Worm (Caenorhabditis elegans) whole organism, young adult: ENCODE results near the gene spp-16.

Experiments used
- B0019.2 ChIP-seq: fragments of 200-800 bp; sonication (Bioruptor generic); conservative IDR thresholded peaks from 2 replicates; pipeline ENCODE4 v1.3.6; 2022; ENCODE audit warnings: missing genetic modification reagents, missing genetic modification characterization, missing compliant biosample characterization
- B0035.1 ChIP-seq: sonication (generic microtip); optimal IDR thresholded peaks from 2 replicates; lab custom pipeline; 2016; ENCODE audit warnings: missing genetic modification characterization, mild to moderate bottlenecking, missing compliant biosample characterization, missing genotype, missing genetic modification reagents
- B0336.3 ChIP-seq: fragments of 200-800 bp; sonication (Bioruptor generic); IDR thresholded peaks from 2 replicates; pipeline ENCODE4 v1.3.6; 2022; ENCODE audit warnings: missing genetic modification characterization, missing compliant biosample characterization
- C06A6.2 ChIP-seq: fragments of 200-800 bp; sonication (Bioruptor generic); conservative IDR thresholded peaks from 2 replicates; pipeline ENCODE4 v1.3.6; 2022; ENCODE audit warnings: missing genetic modification characterization, missing compliant biosample characterization
- C17E4.6 ChIP-seq: fragments of 200-800 bp; sonication (Bioruptor generic); IDR thresholded peaks from 2 replicates; pipeline ENCODE4 v1.3.6; 2022; ENCODE audit warnings: missing genetic modification reagents, missing genetic modification characterization, missing compliant biosample characterization
- F22D6.2 ChIP-seq: sonication (generic microtip); optimal IDR thresholded peaks from 2 replicates; lab custom pipeline; 2016; ENCODE audit warnings: mild to moderate bottlenecking, missing genetic modification characterization, missing compliant biosample characterization
- F55B11.4 ChIP-seq: sonication (generic microtip); optimal IDR thresholded peaks from 2 replicates; lab custom pipeline; 2016; ENCODE audit warnings: missing compliant biosample characterization, missing genetic modification characterization, borderline replicate concordance; ENCODE audit not compliant: insufficient read depth
- F57C9.4 ChIP-seq: sonication (generic microtip); optimal IDR thresholded peaks from 2 replicates; lab custom pipeline; 2017; ENCODE audit warnings: mild to moderate bottlenecking, missing genetic modification characterization, missing compliant biosample characterization
- K11D2.4 ChIP-seq: fragments of 200-800 bp; sonication (Bioruptor generic); IDR thresholded peaks from 2 replicates; pipeline ENCODE4 v1.3.6; 2022; ENCODE audit warnings: missing genetic modification reagents, missing genetic modification characterization, missing compliant biosample characterization
- Y53F4B.3 ChIP-seq: fragments of 200-800 bp; sonication (Bioruptor generic); IDR thresholded peaks from 2 replicates; pipeline ENCODE4 v1.3.6; 2022; ENCODE audit warnings: missing genetic modification reagents, missing genetic modification characterization, missing compliant biosample characterization
- Y56A3A.18 ChIP-seq: fragments of 200-800 bp; sonication (Bioruptor generic); IDR thresholded peaks from 2 replicates; pipeline ENCODE4 v1.3.6; 2022; ENCODE audit warnings: missing genetic modification reagents, missing genetic modification characterization, missing compliant biosample characterization
- Y95B8A.8 ChIP-seq: fragments of 200-800 bp; sonication (Bioruptor generic); IDR thresholded peaks from 2 replicates; pipeline ENCODE4 v1.3.6; 2022; ENCODE audit warnings: missing genetic modification reagents, missing genetic modification characterization, missing compliant biosample characterization
- akir-1 ChIP-seq: fragments of 200-800 bp; sonication (Bioruptor generic); optimal IDR thresholded peaks from 2 replicates; lab custom pipeline; 2018; ENCODE audit warnings: mild to moderate bottlenecking, missing genetic modification characterization, moderate library complexity, missing compliant biosample characterization
- aptf-2 ChIP-seq: fragments of 200-800 bp; sonication (Bioruptor generic); conservative IDR thresholded peaks from 2 replicates; pipeline ENCODE4 v1.3.6; 2022; ENCODE audit warnings: missing genetic modification reagents, missing genetic modification characterization, missing compliant biosample characterization
- atf-7 ChIP-seq: sonication (generic microtip); optimal IDR thresholded peaks from 2 replicates; lab custom pipeline; 2017; ENCODE audit warnings: mild to moderate bottlenecking, missing genetic modification characterization, missing compliant biosample characterization
- attf-3 ChIP-seq: fragments of 200-800 bp; sonication (Bioruptor generic); conservative IDR thresholded peaks from 2 replicates; pipeline ENCODE4 v1.3.6; 2022; ENCODE audit warnings: missing genetic modification reagents, missing genetic modification characterization, missing compliant biosample characterization
- ccch-3 ChIP-seq: fragments of 200-800 bp; sonication (Bioruptor generic); optimal IDR thresholded peaks from 2 replicates; lab custom pipeline; 2018; ENCODE audit warnings: mild to moderate bottlenecking, missing genetic modification characterization, missing compliant biosample characterization
- cebp-1 ChIP-seq, 2 experiments: fragments of 200-800 bp in 1 of 2; sonication (Bioruptor generic) in 1 of 2; sonication (generic microtip) in 1 of 2; IDR thresholded peaks in 1 of 2; optimal IDR thresholded peaks in 1 of 2; 2 replicates each; pipeline versions ENCODE4 v1.3.6 to Lab custom; 2017 to 2022; ENCODE audit warnings: missing compliant biosample characterization in 2 of 2, missing genetic modification characterization in 2 of 2, mild to moderate bottlenecking in 1 of 2, missing genetic modification reagents in 1 of 2, moderate library complexity in 1 of 2
- cebp-2 ChIP-seq: fragments of 200-800 bp; sonication (Bioruptor generic); IDR thresholded peaks from 2 replicates; pipeline ENCODE4 v1.3.6; 2022; ENCODE audit warnings: missing genetic modification characterization, missing compliant biosample characterization
- ceh-40 ChIP-seq: fragments of 200-800 bp; sonication (Bioruptor generic); IDR thresholded peaks from 2 replicates; pipeline ENCODE4 v1.3.6; 2022; ENCODE audit warnings: missing genetic modification characterization, missing compliant biosample characterization
- chd-7 ChIP-seq: sonication (generic microtip); optimal IDR thresholded peaks from 2 replicates; lab custom pipeline; 2016; ENCODE audit warnings: mild to moderate bottlenecking, missing genetic modification characterization, moderate library complexity, missing compliant biosample characterization
- dox-1 ChIP-seq: fragments of 200-800 bp; sonication (Bioruptor generic); IDR thresholded peaks from 2 replicates; pipeline ENCODE4 v1.3.6; 2022; ENCODE audit warnings: missing genetic modification reagents, missing genetic modification characterization, missing compliant biosample characterization
- dpl-1 ChIP-seq: fragments of 150-350 bp; optimal IDR thresholded peaks from 2 replicates; lab custom pipeline; 2014; ENCODE audit warnings: missing biosample characterization, missing genetic modification reagents, missing genetic modification characterization
- egl-18 ChIP-seq: fragments of 200-800 bp; sonication (Bioruptor generic); IDR thresholded peaks from 2 replicates; pipeline ENCODE4 v1.3.6; 2022; ENCODE audit warnings: missing genetic modification reagents, missing genetic modification characterization, missing compliant biosample characterization
- ekl-4 ChIP-seq: fragments of 200-800 bp; sonication (Bioruptor generic); IDR thresholded peaks from 2 replicates; pipeline ENCODE4 v1.3.6; 2022; ENCODE audit warnings: missing genetic modification reagents, missing genetic modification characterization, missing compliant biosample characterization
- hlh-26 ChIP-seq: fragments of 200-800 bp; sonication (Bioruptor generic); conservative IDR thresholded peaks from 2 replicates; pipeline ENCODE4 v1.3.6; 2022; ENCODE audit warnings: missing genetic modification reagents, missing genetic modification characterization, missing compliant biosample characterization
- let-607 ChIP-seq, 2 experiments: fragments of 200-800 bp in 1 of 2; sonication (Bioruptor generic) in 1 of 2; sonication (generic microtip) in 1 of 2; optimal IDR thresholded peaks; 2 replicates each; lab custom pipeline; 2016 to 2018; ENCODE audit warnings: mild to moderate bottlenecking in 2 of 2, missing compliant biosample characterization in 2 of 2, missing genetic modification characterization in 2 of 2, moderate library complexity in 2 of 2, missing genotype in 1 of 2
- lin-35 ChIP-seq, 3 experiments: fragments of 150-350 bp in 2 of 3; sonication (generic microtip) in 1 of 3; optimal IDR thresholded peaks; 2 replicates each; lab custom pipeline; 2014 to 2018; ENCODE audit warnings: missing biosample characterization in 3 of 3, missing genetic modification characterization in 3 of 3, missing genetic modification reagents in 3 of 3
- madf-8 ChIP-seq: fragments of 200-800 bp; sonication (Bioruptor generic); conservative IDR thresholded peaks from 2 replicates; pipeline ENCODE4 v1.3.6; 2022; ENCODE audit warnings: missing genetic modification reagents, missing genetic modification characterization, missing compliant biosample characterization
- mel-28 ChIP-seq: sonication (generic microtip); optimal IDR thresholded peaks from 2 replicates; lab custom pipeline; 2016; ENCODE audit warnings: borderline replicate concordance, mild to moderate bottlenecking, missing genetic modification characterization, missing compliant biosample characterization
- nfya-2 ChIP-seq: fragments of 200-800 bp; sonication (Bioruptor generic); IDR thresholded peaks from 2 replicates; pipeline ENCODE4 v1.3.6; 2022; ENCODE audit warnings: missing genetic modification reagents, missing genetic modification characterization, missing compliant biosample characterization
- nhr-179 ChIP-seq: sonication (generic microtip); optimal IDR thresholded peaks from 2 replicates; lab custom pipeline; 2016; ENCODE audit warnings: mild to moderate bottlenecking, missing genetic modification characterization, missing compliant biosample characterization
- nhr-27 ChIP-seq: fragments of 200-800 bp; sonication (Bioruptor generic); optimal IDR thresholded peaks from 2 replicates; lab custom pipeline; 2018; ENCODE audit warnings: mild to moderate bottlenecking, missing genetic modification characterization, moderate library complexity, missing compliant biosample characterization
- rcor-1 ChIP-seq: fragments of 200-800 bp; sonication (Bioruptor generic); IDR thresholded peaks from 2 replicates; pipeline ENCODE4 v1.3.6; 2022; ENCODE audit warnings: missing genetic modification reagents, missing genetic modification characterization, missing compliant biosample characterization
- rec-8 ChIP-seq, 2 experiments: sonication (generic microtip); optimal IDR thresholded peaks; 2 replicates each; lab custom pipeline; 2016; ENCODE audit warnings: mild to moderate bottlenecking in 2 of 2, missing genetic modification characterization in 2 of 2, missing genetic modification reagents in 2 of 2, missing genotype in 2 of 2, missing biosample characterization in 1 of 2, missing compliant biosample characterization in 1 of 2, moderate library complexity in 1 of 2
- rpc-1 ChIP-seq, 2 experiments: fragments of 150-350 bp in 1 of 2; sonication (generic microtip) in 1 of 2; optimal IDR thresholded peaks; 2 replicates each; lab custom pipeline; 2014 to 2018; ENCODE audit warnings: missing biosample characterization in 1 of 2, missing genetic modification characterization in 1 of 2, missing genetic modification reagents in 1 of 2, missing genotype in 1 of 2
- sdz-38 ChIP-seq: sonication (generic microtip); optimal IDR thresholded peaks from 2 replicates; lab custom pipeline; 2016; ENCODE audit warnings: missing genotype, missing genetic modification characterization, missing compliant biosample characterization
- snpc-1.1 ChIP-seq: sonication (generic microtip); optimal IDR thresholded peaks from 2 replicates; lab custom pipeline; 2017; ENCODE audit warnings: missing genetic modification characterization, mild to moderate bottlenecking, missing compliant biosample characterization, antibody characterized with exemption, moderate library complexity, missing genotype, missing genetic modification reagents; ENCODE audit not compliant: insufficient read depth
- snpc-3.4 ChIP-seq: sonication (generic microtip); optimal IDR thresholded peaks from 2 replicates; lab custom pipeline; 2017; ENCODE audit warnings: missing genetic modification characterization, mild to moderate bottlenecking, missing compliant biosample characterization, antibody characterized with exemption, moderate library complexity, missing genotype, missing genetic modification reagents
- tbp1 ChIP-seq: fragments of 200-800 bp; sonication (Bioruptor generic); optimal IDR thresholded peaks from 2 replicates; lab custom pipeline; 2018; ENCODE audit warnings: mild to moderate bottlenecking, missing genetic modification characterization, missing compliant biosample characterization
- tlf-1 ChIP-seq: fragments of 200-800 bp; sonication (Bioruptor generic); optimal IDR thresholded peaks from 2 replicates; lab custom pipeline; 2018; ENCODE audit warnings: mild to moderate bottlenecking, missing genetic modification characterization, missing compliant biosample characterization
- unc-130 ChIP-seq: sonication (generic microtip); optimal IDR thresholded peaks from 2 replicates; lab custom pipeline; 2016; ENCODE audit warnings: missing genetic modification reagents, missing genetic modification characterization, missing compliant biosample characterization
- xnd-1 ChIP-seq: sonication (generic microtip); optimal IDR thresholded peaks from 2 replicates; lab custom pipeline; 2016; ENCODE audit warnings: missing genotype, missing genetic modification reagents, missing genetic modification characterization, missing compliant biosample characterization
- ztf-22 ChIP-seq: fragments of 200-800 bp; sonication (Bioruptor generic); optimal IDR thresholded peaks from 2 replicates; lab custom pipeline; 2018; ENCODE audit warnings: mild to moderate bottlenecking, missing genetic modification characterization, moderate library complexity, missing compliant biosample characterization
- ztf-26 ChIP-seq: sonication (generic microtip); optimal IDR thresholded peaks from 2 replicates; lab custom pipeline; 2017; ENCODE audit warnings: missing genetic modification characterization, missing compliant biosample characterization

The spp-16 gene

DNA sequence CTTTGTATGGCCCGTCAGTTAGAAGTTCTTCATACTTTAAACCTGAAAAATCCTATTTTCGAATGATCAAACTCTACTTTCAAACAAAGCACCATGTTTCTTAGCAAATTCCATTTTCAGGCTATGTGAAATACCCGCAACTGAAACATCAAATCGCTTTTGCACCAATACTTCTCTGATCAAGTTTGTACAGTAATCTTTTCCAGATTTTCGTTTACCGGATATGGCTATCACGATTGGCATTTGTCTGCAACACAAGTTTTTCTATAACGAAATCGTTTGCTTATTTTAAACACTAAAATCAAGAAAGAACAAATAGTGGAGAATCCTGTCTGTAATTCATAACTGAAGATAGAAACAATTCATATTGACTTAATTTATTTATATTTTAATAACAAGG lies 4.8 kb downstream of the spp-16 start, which contains the start of gene F32D8.13 (continued):
- TF ChIP-seq dox-1 (GFP tag; lab: Robert Waterston, UW) (no peak), xnd-1 (tag; lab: Kevin White, UChicago) (no peak), F55B11.4 (tag; lab: Kevin White, UChicago) (no peak), attf-3 (GFP tag; lab: Robert Waterston, UW) (no peak)

DNA sequence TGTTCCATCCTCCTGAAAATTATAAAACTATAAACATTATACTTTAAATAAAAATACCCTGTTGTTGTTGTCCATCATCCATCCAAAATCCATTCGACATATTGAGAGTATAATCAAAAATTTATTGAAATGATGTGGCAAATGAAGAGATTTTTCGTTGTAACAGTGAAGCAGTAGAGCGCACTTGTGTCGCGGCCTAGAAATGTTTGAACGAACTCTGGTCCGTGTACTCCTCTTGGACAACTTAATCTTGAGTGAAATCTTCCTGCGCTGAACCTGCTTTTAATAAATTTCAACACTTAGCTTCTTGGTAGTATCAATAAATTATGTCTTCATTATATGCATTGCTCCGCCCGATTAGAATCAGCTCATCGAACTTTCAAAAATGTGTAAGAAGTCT lies 6.5 kb downstream of the spp-16 start, which contains the start of the genes F32D8.14 and F32D8.5:
TSS of gene F32D8.14 (minus strand) at position 188 of the 400 bp plus-strand sequence.
TSS of gene F32D8.5 (plus strand) at position 200 of the 400 bp plus-strand sequence.
- TF ChIP-seq snpc-3.4 (tag; lab: Kevin White, UChicago) (peak; percentile 70), nhr-27 (tag; lab: Kevin White, UChicago) (no peak), rcor-1 (GFP tag; lab: Robert Waterston, UW) (0 out of 2 replicates have a peak, but pooled peaks have one; percentile 49), ceh-40 (no peak), Y95B8A.8 (no peak), C06A6.2 (GFP tag; lab: Robert Waterston, UW) (0 out of 2 replicates have a peak, but pooled peaks have one; percentile 25), egl-18 (GFP tag; lab: Robert Waterston, UW) (no peak), ccch-3 (peak; percentile 8), ztf-26 (no peak), aptf-2 (0 out of 2 replicates have a peak, but pooled peaks have one; percentile 9), unc-130 (GFP tag; lab: Kevin White, UChicago) (peak; percentile 39), cebp-1 (GFP tag; IDR thresholded peaks at IDR 0.05; lab: Robert Waterston, UW) (no peak), cebp-1 (tag; optimal IDR thresholded peaks at IDR 0.05; lab: Kevin White, UChicago) (peak; percentile 56), hlh-26 (no peak), B0019.2 (no peak), F57C9.4 (no peak), cebp-2 (GFP tag; lab: Robert Waterston, UW) (no peak), F22D6.2 (tag; lab: Kevin White, UChicago) (no peak), tlf-1 (GFP tag; lab: Kevin White, UChicago) (no peak), dpl-1 (GFP tag; lab: Kevin White, UChicago) (no peak), chd-7 (tag; lab: Kevin White, UChicago) (no peak), nfya-2 (GFP tag; lab: Robert Waterston, UW) (no peak), mel-28 (tag; lab: Kevin White, UChicago) (no peak), B0336.3 (GFP tag; lab: Robert Waterston, UW) (no peak), tbp1 (GFP tag; lab: Kevin White, UChicago) (peak; percentile 43), F55B11.4 (tag; lab: Kevin White, UChicago) (no peak), atf-7 (tag; lab: Kevin White, UChicago) (no peak), rec-8 (tag; optimal IDR thresholded peaks at IDR 0.05; lab: Kevin White, UChicago) (no peak), rpc-1 (optimal IDR thresholded peaks at IDR 0.05; lab: Kevin White, UChicago) (no peak), rpc-1 (tag; optimal IDR thresholded peaks at IDR 0.05; lab: Kevin White, UChicago) (no peak), snpc-1.1 (no peak), K11D2.4 (GFP tag; lab: Robert Waterston, UW) (0 out of 2 replicates have a peak, but pooled peaks have one; percentile 45), C17E4.6 (GFP tag; lab: Robert Waterston, UW) (no peak), let-607 (tag; optimal IDR thresholded peaks at IDR 0.05; lab: Kevin White, UChicago) (peak; percentile 77 to 93), lin-35 (GFP tag; optimal IDR thresholded peaks at IDR 0.05; lab: Kevin White, UChicago) (peak in 1 of 3 experiments; percentile 76), nhr-179 (tag; lab: Kevin White, UChicago) (no peak), B0035.1 (no peak), ztf-22 (no peak), Y56A3A.18 (0 out of 2 replicates have a peak, but pooled peaks have one; percentile 38), madf-8 (no peak), sdz-38 (tag; lab: Kevin White, UChicago) (no peak), ekl-4 (GFP tag; lab: Robert Waterston, UW) (no peak), Y53F4B.3 (GFP tag; lab: Robert Waterston, UW) (no peak), akir-1 (GFP tag; lab: Kevin White, UChicago) (no peak)
